Worm (Caenorhabditis elegans) whole organism, young adult: ENCODE results near the gene semo-1.
A peak's percentile ranks its signal among the peaks of the same experiment; 100 is the strongest.

ENCODE experiments used
- C17E4.6 ChIP-seq: fragments of 200-800 bp; sonication (Bioruptor generic); IDR thresholded peaks from 2 replicates; pipeline ENCODE4 v1.3.6; 2022; ENCODE audit warnings: missing genetic modification reagents, missing genetic modification characterization, missing compliant biosample characterization
- D2030.7 ChIP-seq: fragments of 200-800 bp; sonication (Bioruptor generic); IDR thresholded peaks from 2 replicates; pipeline ENCODE4 v1.3.6; 2022; ENCODE audit warnings: missing genetic modification reagents, missing genetic modification characterization, missing compliant biosample characterization
- F10E7.11 ChIP-seq: sonication (generic microtip); optimal IDR thresholded peaks from 2 replicates; lab custom pipeline; 2017; ENCODE audit warnings: mild to moderate bottlenecking, missing genetic modification characterization, moderate library complexity, missing compliant biosample characterization
- F23B12.7 ChIP-seq: sonication (generic microtip); optimal IDR thresholded peaks from 2 replicates; lab custom pipeline; 2017; ENCODE audit warnings: missing genetic modification characterization, mild to moderate bottlenecking, missing compliant biosample characterization, antibody characterized with exemption, moderate library complexity; ENCODE audit not compliant: insufficient read depth
- F39B2.1 ChIP-seq: fragments of 200-800 bp; sonication (Bioruptor generic); IDR thresholded peaks from 2 replicates; pipeline ENCODE4 v1.3.6; 2022; ENCODE audit warnings: missing genetic modification reagents, missing genetic modification characterization, missing compliant biosample characterization
- K11D2.4 ChIP-seq: fragments of 200-800 bp; sonication (Bioruptor generic); IDR thresholded peaks from 2 replicates; pipeline ENCODE4 v1.3.6; 2022; ENCODE audit warnings: missing genetic modification reagents, missing genetic modification characterization, missing compliant biosample characterization
- T07F8.4 ChIP-seq: sonication (generic microtip); optimal IDR thresholded peaks from 2 replicates; lab custom pipeline; 2016; ENCODE audit warnings: mild to moderate bottlenecking, missing genetic modification characterization, moderate library complexity, missing compliant biosample characterization
- Y53G8AR.9 ChIP-seq: fragments of 200-800 bp; sonication (Bioruptor generic); conservative IDR thresholded peaks from 2 replicates; pipeline ENCODE4 v1.3.6; 2022; ENCODE audit warnings: missing genetic modification reagents, missing genetic modification characterization, missing compliant biosample characterization
- Y79H2A.3 ChIP-seq: fragments of 200-800 bp; sonication (Bioruptor generic); conservative IDR thresholded peaks from 2 replicates; pipeline ENCODE4 v1.3.6; 2022; ENCODE audit warnings: missing genetic modification reagents, missing genetic modification characterization, missing compliant biosample characterization
- ZK185.1 ChIP-seq: sonication (generic microtip); optimal IDR thresholded peaks from 2 replicates; lab custom pipeline; 2016; ENCODE audit warnings: mild to moderate bottlenecking, missing genetic modification characterization, missing compliant biosample characterization; ENCODE audit not compliant: poor library complexity, severe bottlenecking
- akir-1 ChIP-seq: fragments of 200-800 bp; sonication (Bioruptor generic); optimal IDR thresholded peaks from 2 replicates; lab custom pipeline; 2018; ENCODE audit warnings: mild to moderate bottlenecking, missing genetic modification characterization, moderate library complexity, missing compliant biosample characterization
- ama-1 ChIP-seq, 3 experiments: fragments of 150-350 bp in 1 of 3; sonication (generic microtip) in 2 of 3; optimal IDR thresholded peaks; 2 replicates each; lab custom pipeline; 2014 to 2018; ENCODE audit warnings: missing biosample characterization in 2 of 3, missing genetic modification characterization in 2 of 3, missing genetic modification reagents in 2 of 3
- aptf-2 ChIP-seq: fragments of 200-800 bp; sonication (Bioruptor generic); conservative IDR thresholded peaks from 2 replicates; pipeline ENCODE4 v1.3.6; 2022; ENCODE audit warnings: missing genetic modification reagents, missing genetic modification characterization, missing compliant biosample characterization
- aptf-3 ChIP-seq: fragments of 200-800 bp; sonication (Bioruptor generic); IDR thresholded peaks from 2 replicates; pipeline ENCODE4 v1.3.6; 2022; ENCODE audit warnings: missing genetic modification characterization, missing compliant biosample characterization
- attf-3 ChIP-seq: fragments of 200-800 bp; sonication (Bioruptor generic); conservative IDR thresholded peaks from 2 replicates; pipeline ENCODE4 v1.3.6; 2022; ENCODE audit warnings: missing genetic modification reagents, missing genetic modification characterization, missing compliant biosample characterization
- attf-6 ChIP-seq: fragments of 200-800 bp; sonication (Bioruptor generic); IDR thresholded peaks from 2 replicates; pipeline ENCODE4 v1.3.6; 2022; ENCODE audit warnings: missing genetic modification reagents, missing genetic modification characterization, missing compliant biosample characterization
- bed-2 ChIP-seq: fragments of 200-800 bp; sonication (Bioruptor generic); IDR thresholded peaks from 2 replicates; pipeline ENCODE4 v1.3.6; 2022; ENCODE audit warnings: missing genetic modification reagents, missing genetic modification characterization, missing compliant biosample characterization
- chd-7 ChIP-seq: sonication (generic microtip); optimal IDR thresholded peaks from 2 replicates; lab custom pipeline; 2016; ENCODE audit warnings: mild to moderate bottlenecking, missing genetic modification characterization, moderate library complexity, missing compliant biosample characterization
- egl-18 ChIP-seq: fragments of 200-800 bp; sonication (Bioruptor generic); IDR thresholded peaks from 2 replicates; pipeline ENCODE4 v1.3.6; 2022; ENCODE audit warnings: missing genetic modification reagents, missing genetic modification characterization, missing compliant biosample characterization
- egrh-3 ChIP-seq: fragments of 200-800 bp; sonication (Bioruptor generic); IDR thresholded peaks from 2 replicates; pipeline ENCODE4 v1.3.6; 2022; ENCODE audit warnings: missing genetic modification reagents, missing genetic modification characterization, missing compliant biosample characterization
- ekl-4 ChIP-seq: fragments of 200-800 bp; sonication (Bioruptor generic); IDR thresholded peaks from 2 replicates; pipeline ENCODE4 v1.3.6; 2022; ENCODE audit warnings: missing genetic modification reagents, missing genetic modification characterization, missing compliant biosample characterization
- gei-17 ChIP-seq: fragments of 200-800 bp; sonication (Bioruptor generic); optimal IDR thresholded peaks from 2 replicates; lab custom pipeline; 2018; ENCODE audit warnings: mild to moderate bottlenecking, missing genetic modification characterization, missing compliant biosample characterization
- hlh-12 ChIP-seq: sonication (generic microtip); optimal IDR thresholded peaks from 2 replicates; lab custom pipeline; 2016; ENCODE audit warnings: missing genetic modification characterization, missing compliant biosample characterization
- hmg-20 ChIP-seq: fragments of 200-800 bp; sonication (Bioruptor generic); IDR thresholded peaks from 2 replicates; pipeline ENCODE4 v1.3.6; 2022; ENCODE audit warnings: missing genetic modification reagents, missing genetic modification characterization, missing compliant biosample characterization
- hrde-1 ChIP-seq: sonication (generic microtip); optimal IDR thresholded peaks from 2 replicates; lab custom pipeline; 2016; ENCODE audit warnings: missing genetic modification characterization, mild to moderate bottlenecking, missing compliant biosample characterization, moderate library complexity, missing genotype, missing genetic modification reagents, borderline replicate concordance
- let-607 ChIP-seq, 2 experiments: fragments of 200-800 bp in 1 of 2; sonication (Bioruptor generic) in 1 of 2; sonication (generic microtip) in 1 of 2; optimal IDR thresholded peaks; 2 replicates each; lab custom pipeline; 2016 to 2018; ENCODE audit warnings: mild to moderate bottlenecking in 2 of 2, missing compliant biosample characterization in 2 of 2, missing genetic modification characterization in 2 of 2, moderate library complexity in 2 of 2, missing genotype in 1 of 2
- lin-54 ChIP-seq: fragments of 200-800 bp; sonication (Bioruptor generic); optimal IDR thresholded peaks from 2 replicates; lab custom pipeline; 2018; ENCODE audit warnings: mild to moderate bottlenecking, missing genetic modification characterization, missing compliant biosample characterization
- lsy-27 ChIP-seq: sonication (generic microtip); optimal IDR thresholded peaks from 2 replicates; lab custom pipeline; 2017; ENCODE audit warnings: missing genetic modification characterization, mild to moderate bottlenecking, missing compliant biosample characterization, antibody characterized with exemption, missing genotype, borderline replicate concordance; ENCODE audit not compliant: insufficient read depth
- mes-4 ChIP-seq: sonication (generic microtip); optimal IDR thresholded peaks from 2 replicates; lab custom pipeline; 2016; ENCODE audit warnings: missing genotype, missing genetic modification characterization, missing compliant biosample characterization
- mxl-1 ChIP-seq: sonication (generic microtip); optimal IDR thresholded peaks from 2 replicates; lab custom pipeline; 2016; ENCODE audit warnings: missing genetic modification characterization, missing compliant biosample characterization
- nfya-2 ChIP-seq: fragments of 200-800 bp; sonication (Bioruptor generic); IDR thresholded peaks from 2 replicates; pipeline ENCODE4 v1.3.6; 2022; ENCODE audit warnings: missing genetic modification reagents, missing genetic modification characterization, missing compliant biosample characterization
- nhr-179 ChIP-seq: sonication (generic microtip); optimal IDR thresholded peaks from 2 replicates; lab custom pipeline; 2016; ENCODE audit warnings: mild to moderate bottlenecking, missing genetic modification characterization, missing compliant biosample characterization
- pbrm-1 ChIP-seq: fragments of 200-800 bp; sonication (Bioruptor generic); IDR thresholded peaks from 2 replicates; pipeline ENCODE4 v1.3.6; 2022; ENCODE audit warnings: missing genetic modification reagents, missing genetic modification characterization, missing compliant biosample characterization
- sdz-38 ChIP-seq: sonication (generic microtip); optimal IDR thresholded peaks from 2 replicates; lab custom pipeline; 2016; ENCODE audit warnings: missing genotype, missing genetic modification characterization, missing compliant biosample characterization
- snpc-1.1 ChIP-seq: sonication (generic microtip); optimal IDR thresholded peaks from 2 replicates; lab custom pipeline; 2017; ENCODE audit warnings: missing genetic modification characterization, mild to moderate bottlenecking, missing compliant biosample characterization, antibody characterized with exemption, moderate library complexity, missing genotype, missing genetic modification reagents; ENCODE audit not compliant: insufficient read depth
- snpc-3.4 ChIP-seq: sonication (generic microtip); optimal IDR thresholded peaks from 2 replicates; lab custom pipeline; 2017; ENCODE audit warnings: missing genetic modification characterization, mild to moderate bottlenecking, missing compliant biosample characterization, antibody characterized with exemption, moderate library complexity, missing genotype, missing genetic modification reagents
- snpc-4 ChIP-seq, 5 experiments: fragments of 150-350 bp in 1 of 5; sonication (generic microtip) in 4 of 5; optimal IDR thresholded peaks; 2 replicates each; lab custom pipeline; 2014 to 2018; ENCODE audit warnings: missing genetic modification characterization in 5 of 5, missing biosample characterization in 3 of 5, antibody characterized with exemption in 2 of 5, mild to moderate bottlenecking in 2 of 5, missing compliant biosample characterization in 2 of 5, missing genotype in 2 of 5, moderate library complexity in 2 of 5, missing genetic modification reagents in 1 of 5
- tbp1 ChIP-seq: fragments of 200-800 bp; sonication (Bioruptor generic); optimal IDR thresholded peaks from 2 replicates; lab custom pipeline; 2018; ENCODE audit warnings: mild to moderate bottlenecking, missing genetic modification characterization, missing compliant biosample characterization
- zim-3 ChIP-seq: sonication (generic microtip); optimal IDR thresholded peaks from 2 replicates; lab custom pipeline; 2017; ENCODE audit warnings: mild to moderate bottlenecking, missing genetic modification characterization, moderate library complexity, missing compliant biosample characterization
- ztf-18 ChIP-seq: sonication (generic microtip); optimal IDR thresholded peaks from 2 replicates; lab custom pipeline; 2016; ENCODE audit warnings: missing genotype, mild to moderate bottlenecking, missing genetic modification characterization, missing compliant biosample characterization
- ztf-26 ChIP-seq: sonication (generic microtip); optimal IDR thresholded peaks from 2 replicates; lab custom pipeline; 2017; ENCODE audit warnings: missing genetic modification characterization, missing compliant biosample characterization
- ztf-6 ChIP-seq: fragments of 200-800 bp; sonication (Bioruptor generic); IDR thresholded peaks from 2 replicates; pipeline ENCODE4 v1.3.6; 2022; ENCODE audit warnings: missing genetic modification reagents, missing genetic modification characterization, missing compliant biosample characterization

semo-1 gene

ce11 chrIV:14050900-14051299 lies at the start of gene semo-1:
Gene semo-1 (plus strand): TSS chrIV:14051200.
- TF ChIP-seq let-607 (tag; optimal IDR thresholded peaks at IDR 0.05; lab: Kevin White, UChicago) (no peak), hlh-12 (tag; lab: Kevin White, UChicago) (no peak), sdz-38 (tag; lab: Kevin White, UChicago) (no peak), lin-54 (GFP tag; lab: Kevin White, UChicago) (no peak), egl-18 (GFP tag; lab: Robert Waterston, UW) (no peak), zim-3 (no peak), aptf-2 (GFP tag; lab: Robert Waterston, UW) (no peak), bed-2 (no peak), F39B2.1 (no peak), chd-7 (tag; lab: Kevin White, UChicago) (no peak), Y53G8AR.9 (GFP tag; lab: Robert Waterston, UW) (no peak)
- TF ChIP-seq, all 124 proteins: peak for 0

DNA sequence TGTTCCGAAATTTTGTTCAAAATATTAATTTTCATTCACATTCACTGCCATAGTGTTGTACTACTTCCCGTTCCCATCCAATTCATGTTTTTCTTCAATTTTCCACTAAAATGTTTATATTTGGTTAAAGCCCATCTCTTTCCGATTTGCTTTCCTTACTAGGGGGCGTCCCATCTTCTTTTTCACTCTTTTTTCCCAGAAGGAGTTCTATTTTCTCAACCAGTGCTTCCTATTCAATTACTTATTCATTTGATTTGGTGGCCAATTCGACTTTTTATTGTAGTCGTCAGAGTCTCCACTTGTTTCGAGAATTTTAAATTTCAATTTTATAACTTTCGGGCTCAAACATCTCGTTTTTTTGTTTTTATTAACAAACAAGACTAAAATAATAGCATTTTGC lies 49.2 kb upstream of the semo-1 start:
- TF ChIP-seq K11D2.4 (GFP tag; lab: Robert Waterston, UW) (no peak), F23B12.7 (tag; lab: Kevin White, UChicago) (no peak), hmg-20 (no peak), C17E4.6 (GFP tag; lab: Robert Waterston, UW) (no peak), ama-1 (optimal IDR thresholded peaks at IDR 0.05; lab: Kevin White, UChicago) (no peak), ama-1 (GFP tag; optimal IDR thresholded peaks at IDR 0.05; lab: Kevin White, UChicago) (no peak), hrde-1 (tag; lab: Kevin White, UChicago) (no peak), ztf-18 (no peak), nfya-2 (GFP tag; lab: Robert Waterston, UW) (no peak), let-607 (tag; optimal IDR thresholded peaks at IDR 0.05; lab: Kevin White, UChicago) (no peak), T07F8.4 (tag; lab: Kevin White, UChicago) (no peak), F10E7.11 (tag; lab: Kevin White, UChicago) (no peak), egrh-3 (GFP tag; lab: Robert Waterston, UW) (no peak)

DNA sequence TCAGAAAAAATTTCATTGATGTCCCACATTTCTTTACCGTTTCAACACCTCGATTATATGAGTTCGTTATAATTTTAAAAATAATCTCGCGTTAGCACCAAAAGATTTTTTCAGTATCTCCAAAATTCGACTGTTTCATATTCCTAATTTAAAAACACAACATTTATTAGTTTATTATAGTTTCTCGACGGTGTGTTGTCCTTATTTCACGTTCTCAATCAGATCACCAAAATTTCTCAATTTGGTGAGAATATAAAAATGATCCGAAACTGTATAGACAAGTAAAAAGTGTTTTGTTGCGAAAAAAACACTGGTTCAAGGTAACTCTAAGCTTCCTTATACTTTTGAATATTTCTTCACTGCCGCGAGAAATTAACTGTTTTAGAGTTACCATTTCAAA lies 42.3 kb upstream of the semo-1 start:
- TF ChIP-seq akir-1 (GFP tag; lab: Kevin White, UChicago) (no peak), snpc-4 (GFP tag; optimal IDR thresholded peaks at IDR 0.05; lab: Kevin White, UChicago) (no peak), snpc-4 (tag; optimal IDR thresholded peaks at IDR 0.05; lab: Kevin White, UChicago) (peak in 1 of 4 experiments; percentile 32), attf-6 (GFP tag; lab: Robert Waterston, UW) (peak; percentile 70)

ce11 chrIV:14013692-14014091 lies 37.3 kb upstream of the semo-1 start:
- peak; percentile 70 for TF ChIP-seq ZK185.1 (tag; lab: Kevin White, UChicago)
- TF ChIP-seq hrde-1 (tag; lab: Kevin White, UChicago) = no peak
- peak; percentile 42 for TF ChIP-seq ztf-26 (tag; lab: Kevin White, UChicago)
- TF ChIP-seq pbrm-1 (GFP tag; lab: Robert Waterston, UW) = 0 out of 2 replicates have a peak, but pooled peaks have one; percentile 49
- TF ChIP-seq ekl-4 (GFP tag; lab: Robert Waterston, UW) = no peak
- TF ChIP-seq aptf-3 = 0 out of 2 replicates have a peak, but pooled peaks have one; percentile 26
- no peak for TF ChIP-seq Y79H2A.3 (GFP tag; lab: Robert Waterston, UW)
- TF ChIP-seq ztf-6 = no peak
- TF ChIP-seq nhr-179 (tag; lab: Kevin White, UChicago) = peak; percentile 38
- peak; percentile 14 for TF ChIP-seq mes-4
- TF ChIP-seq akir-1 (GFP tag; lab: Kevin White, UChicago) = no peak
- TF ChIP-seq snpc-1.1 = peak; percentile 96
- TF ChIP-seq lsy-27 = peak; percentile 6
- peak; percentile 96 for TF ChIP-seq snpc-3.4 (tag; lab: Kevin White, UChicago)
- TF ChIP-seq attf-6 (GFP tag; lab: Robert Waterston, UW) = peak; percentile 99
- no peak for TF ChIP-seq gei-17 (GFP tag; lab: Kevin White, UChicago)
- TF ChIP-seq attf-3 = no peak
- TF ChIP-seq tbp1 (GFP tag; lab: Kevin White, UChicago) = peak; percentile 97
- no peak for TF ChIP-seq chd-7 (tag; lab: Kevin White, UChicago)
- peak; percentile 43; the same call in 1 of the 2 replicates for TF ChIP-seq D2030.7 (GFP tag; lab: Robert Waterston, UW)
- no peak for TF ChIP-seq mxl-1 (tag; lab: Kevin White, UChicago)
